Worm (Caenorhabditis elegans) whole organism, L4 larva: ENCODE measurements around the gene B0524.3.

Experiments used
- D1046.2 ChIP-seq: fragments of 200-800 bp; sonication (Bioruptor generic); IDR thresholded peaks from 2 replicates; pipeline ENCODE4 v1.3.6; 2022; ENCODE audit warnings: missing genetic modification characterization, missing compliant biosample characterization
- F44E2.7 ChIP-seq: fragments of 200-800 bp; sonication (Bioruptor generic); IDR thresholded peaks from 2 replicates; pipeline ENCODE4 v2.1.2; 2022; ENCODE audit warnings: missing genetic modification characterization, missing compliant biosample characterization
- R02D3.7 ChIP-seq: fragments of 150-350 bp; sonication (generic microtip); optimal IDR thresholded peaks from 3 replicates; lab custom pipeline; 2014; ENCODE audit warnings: missing biosample characterization, missing genetic modification characterization
- T20F7.1 ChIP-seq: fragments of 200-800 bp; sonication (Bioruptor generic); optimal IDR thresholded peaks from 2 replicates; lab custom pipeline; 2018; ENCODE audit warnings: mild to moderate bottlenecking, missing genetic modification characterization, missing compliant biosample characterization
- T26A8.4 ChIP-seq: fragments of 200-800 bp; sonication (Bioruptor generic); IDR thresholded peaks from 2 replicates; pipeline ENCODE4 v1.3.6; 2022; ENCODE audit warnings: missing genetic modification characterization, missing compliant biosample characterization
- Y75B8A.6 ChIP-seq: fragments of 200-800 bp; sonication (Bioruptor generic); IDR thresholded peaks from 2 replicates; pipeline ENCODE4 v1.3.6; 2022; ENCODE audit warnings: missing genetic modification reagents, missing genetic modification characterization, missing compliant biosample characterization
- ZK546.5 ChIP-seq, 2 experiments: sonication (generic microtip); optimal IDR thresholded peaks; 2 replicates each; lab custom pipeline; 2017; ENCODE audit warnings: missing biosample characterization in 2 of 2, missing genetic modification characterization in 2 of 2
- aha-1 ChIP-seq: fragments of 150-350 bp; peaks from one replicate; lab custom pipeline; 2014; ENCODE audit warnings: missing biosample characterization, missing genetic modification characterization
- ama-1 ChIP-seq: fragments of 150-350 bp; optimal IDR thresholded peaks from 2 replicates; lab custom pipeline; 2014; ENCODE audit warnings: inconsistent platforms, mixed read lengths
- attf-4 ChIP-seq: sonication (generic microtip); optimal IDR thresholded peaks from 3 replicates; lab custom pipeline; 2017; ENCODE audit warnings: missing biosample characterization, missing genetic modification characterization
- ceh-28 ChIP-seq: fragments of 150-350 bp; optimal IDR thresholded peaks from 2 replicates; lab custom pipeline; 2014; ENCODE audit warnings: missing biosample characterization, missing genetic modification reagents, missing genetic modification characterization
- ceh-44 ChIP-seq: fragments of 200-800 bp; sonication (Bioruptor generic); IDR thresholded peaks from 2 replicates; pipeline ENCODE4 v1.3.6; 2022; ENCODE audit warnings: missing genetic modification reagents, missing genetic modification characterization, missing compliant biosample characterization
- ceh-62 ChIP-seq: sonication (generic microtip); optimal IDR thresholded peaks from 2 replicates; lab custom pipeline; 2017; ENCODE audit warnings: missing biosample characterization, missing genetic modification characterization
- ces-1 ChIP-seq: fragments of 150-350 bp; sonication (generic microtip); optimal IDR thresholded peaks from 4 replicates; lab custom pipeline; 2014; ENCODE audit warnings: missing biosample characterization, missing genetic modification reagents, missing genetic modification characterization
- cey-2 ChIP-seq: sonication (generic microtip); optimal IDR thresholded peaks from 3 replicates; lab custom pipeline; 2017; ENCODE audit warnings: missing genetic modification characterization, mild to moderate bottlenecking, missing compliant biosample characterization, antibody characterized with exemption, borderline replicate concordance; ENCODE audit not compliant: insufficient read depth
- ctbp-1 ChIP-seq: fragments of 200-800 bp; sonication (Bioruptor generic); IDR thresholded peaks from 2 replicates; pipeline ENCODE4 v1.3.6; 2022; ENCODE audit warnings: missing genetic modification reagents, missing genetic modification characterization, missing compliant biosample characterization
- daf-19 ChIP-seq: fragments of 200-800 bp; sonication (Bioruptor generic); conservative IDR thresholded peaks from 2 replicates; pipeline ENCODE4 v1.3.6; 2022; ENCODE audit warnings: missing genetic modification characterization, missing compliant biosample characterization
- dmd-6 ChIP-seq: fragments of 200-800 bp; sonication (Bioruptor generic); IDR thresholded peaks from 2 replicates; pipeline ENCODE4 v1.3.6; 2022; ENCODE audit warnings: missing genetic modification reagents, missing genetic modification characterization, missing compliant biosample characterization
- dmd-9 ChIP-seq: fragments of 200-800 bp; sonication (Bioruptor generic); IDR thresholded peaks from 2 replicates; pipeline ENCODE4 v1.3.6; 2022; ENCODE audit warnings: missing genetic modification reagents, missing genetic modification characterization, missing compliant biosample characterization
- duxl-1 ChIP-seq: sonication (generic microtip); optimal IDR thresholded peaks from 2 replicates; lab custom pipeline; 2016; ENCODE audit warnings: mild to moderate bottlenecking, missing genetic modification characterization, moderate library complexity, missing compliant biosample characterization; ENCODE audit not compliant: poor library complexity
- egl-27 ChIP-seq: sonication (generic microtip); optimal IDR thresholded peaks from 3 replicates; lab custom pipeline; 2017; ENCODE audit warnings: missing biosample characterization, missing genetic modification reagents, missing genetic modification characterization
- gei-8 ChIP-seq: fragments of 200-800 bp; sonication (Bioruptor generic); optimal IDR thresholded peaks from 2 replicates; lab custom pipeline; 2018; ENCODE audit warnings: mild to moderate bottlenecking, missing genetic modification characterization, missing compliant biosample characterization
- hif-1 ChIP-seq, 2 experiments: sonication (generic microtip); optimal IDR thresholded peaks; 2 replicates each; lab custom pipeline; 2016 to 2017; ENCODE audit warnings: missing compliant biosample characterization in 2 of 2, missing genetic modification characterization in 2 of 2, missing genetic modification reagents in 2 of 2, missing genotype in 2 of 2, mild to moderate bottlenecking in 1 of 2
- hmg-1.1 ChIP-seq: fragments of 200-800 bp; sonication (Bioruptor generic); IDR thresholded peaks from 2 replicates; pipeline ENCODE4 v1.3.6; 2022; ENCODE audit warnings: missing genetic modification reagents, missing genetic modification characterization, missing compliant biosample characterization
- jun-1 ChIP-seq: fragments of 150-350 bp; optimal IDR thresholded peaks from 2 replicates; lab custom pipeline; 2014; ENCODE audit warnings: missing biosample characterization, missing genetic modification reagents, missing genetic modification characterization
- lin-29 ChIP-seq: fragments of 200-800 bp; sonication (Bioruptor generic); IDR thresholded peaks from 2 replicates; pipeline ENCODE4 v1.3.6; 2022; ENCODE audit warnings: missing genetic modification reagents, missing genetic modification characterization, missing compliant biosample characterization
- lin-38 ChIP-seq: fragments of 200-800 bp; sonication (Bioruptor generic); IDR thresholded peaks from 2 replicates; pipeline ENCODE4 v1.3.6; 2022; ENCODE audit warnings: missing genetic modification reagents, missing genetic modification characterization, missing compliant biosample characterization
- lin-39 ChIP-seq: fragments of 150-350 bp; optimal IDR thresholded peaks from 2 replicates; lab custom pipeline; 2014; ENCODE audit warnings: missing biosample characterization, missing genetic modification reagents, missing genetic modification characterization
- lir-3 ChIP-seq: sonication (generic microtip); optimal IDR thresholded peaks from 2 replicates; lab custom pipeline; 2016; ENCODE audit warnings: mild to moderate bottlenecking, missing genetic modification characterization, missing compliant biosample characterization
- mdl-1 ChIP-seq, 2 experiments: fragments of 150-350 bp in 1 of 2; sonication (generic microtip) in 1 of 2; optimal IDR thresholded peaks; 2 replicates each; lab custom pipeline; 2014 to 2017; ENCODE audit warnings: missing biosample characterization in 2 of 2, missing genetic modification characterization in 2 of 2
- mep-1 ChIP-seq: fragments of 150-350 bp; sonication (generic microtip); optimal IDR thresholded peaks from 3 replicates; lab custom pipeline; 2014; ENCODE audit warnings: missing biosample characterization, missing genetic modification characterization
- mes-2 ChIP-seq: sonication (generic microtip); optimal IDR thresholded peaks from 2 replicates; lab custom pipeline; 2016; ENCODE audit warnings: missing genotype, mild to moderate bottlenecking, missing genetic modification characterization, missing compliant biosample characterization; ENCODE audit not compliant: poor library complexity, severe bottlenecking
- mxl-2 ChIP-seq: fragments of 200-800 bp; sonication (Bioruptor generic); conservative IDR thresholded peaks from 2 replicates; pipeline ENCODE4 v1.3.6; 2022; ENCODE audit warnings: missing genetic modification reagents, missing genetic modification characterization, missing compliant biosample characterization
- mxl-3 ChIP-seq: fragments of 200-800 bp; sonication (Bioruptor generic); optimal IDR thresholded peaks from 2 replicates; lab custom pipeline; 2018; ENCODE audit warnings: mild to moderate bottlenecking, missing genetic modification characterization, missing compliant biosample characterization
- nhr-10 ChIP-seq: fragments of 150-350 bp; optimal IDR thresholded peaks from 2 replicates; lab custom pipeline; 2014; ENCODE audit warnings: missing biosample characterization, missing genetic modification characterization
- nhr-102 ChIP-seq: sonication (generic microtip); optimal IDR thresholded peaks from 2 replicates; lab custom pipeline; 2016; ENCODE audit warnings: mild to moderate bottlenecking, missing genetic modification characterization, moderate library complexity, missing compliant biosample characterization
- nhr-11 ChIP-seq: fragments of 150-350 bp; optimal IDR thresholded peaks from 2 replicates; lab custom pipeline; 2014; ENCODE audit warnings: missing biosample characterization, missing genetic modification characterization
- nhr-25 ChIP-seq: sonication (generic microtip); optimal IDR thresholded peaks from 2 replicates; lab custom pipeline; 2017; ENCODE audit warnings: missing genetic modification characterization, mild to moderate bottlenecking, missing compliant biosample characterization, antibody characterized with exemption, moderate library complexity, borderline replicate concordance; ENCODE audit not compliant: insufficient read depth
- nhr-76 ChIP-seq: fragments of 150-350 bp; optimal IDR thresholded peaks from 2 replicates; lab custom pipeline; 2014; ENCODE audit warnings: missing biosample characterization, missing genetic modification characterization
- pha-4 ChIP-seq, 2 experiments: fragments of 150-350 bp in 1 of 2; fragments of 200-800 bp in 1 of 2; sonication (Bioruptor generic) in 1 of 2; IDR thresholded peaks in 1 of 2; optimal IDR thresholded peaks in 1 of 2; 2 replicates each; pipeline versions ENCODE4 v1.3.6 to Lab custom; 2014 to 2022; ENCODE audit warnings: missing genetic modification characterization in 2 of 2, missing genetic modification reagents in 2 of 2, missing biosample characterization in 1 of 2, missing compliant biosample characterization in 1 of 2
- php-3 ChIP-seq: fragments of 200-800 bp; sonication (Bioruptor generic); IDR thresholded peaks from 2 replicates; pipeline ENCODE4 v1.3.6; 2022; ENCODE audit warnings: missing genetic modification reagents, missing genetic modification characterization, missing compliant biosample characterization
- pqm-1 ChIP-seq: sonication (generic microtip); optimal IDR thresholded peaks from 2 replicates; lab custom pipeline; 2017; ENCODE audit warnings: missing biosample characterization, missing genetic modification characterization
- rbr-2 ChIP-seq: sonication (generic microtip); optimal IDR thresholded peaks from 2 replicates; lab custom pipeline; 2016; ENCODE audit warnings: missing genotype, missing genetic modification characterization, missing compliant biosample characterization
- saeg-2 ChIP-seq: fragments of 200-800 bp; sonication (Bioruptor generic); IDR thresholded peaks from 2 replicates; pipeline ENCODE4 v1.3.6; 2022; ENCODE audit warnings: missing genetic modification reagents, missing genetic modification characterization, missing compliant biosample characterization
- sdz-12 ChIP-seq: fragments of 200-800 bp; sonication (Bioruptor generic); optimal IDR thresholded peaks from 2 replicates; lab custom pipeline; 2018; ENCODE audit warnings: mild to moderate bottlenecking, missing genetic modification characterization, missing compliant biosample characterization
- snpc-1.2 ChIP-seq: fragments of 200-800 bp; sonication (Bioruptor generic); IDR thresholded peaks from 2 replicates; pipeline ENCODE4 v1.3.6; 2022; ENCODE audit warnings: missing genetic modification reagents, missing genetic modification characterization, missing compliant biosample characterization
- spr-3 ChIP-seq: fragments of 200-800 bp; sonication (Bioruptor generic); optimal IDR thresholded peaks from 2 replicates; lab custom pipeline; 2018; ENCODE audit warnings: mild to moderate bottlenecking, missing genetic modification characterization, missing compliant biosample characterization
- tag-97 ChIP-seq: fragments of 200-800 bp; sonication (Bioruptor generic); IDR thresholded peaks from 2 replicates; pipeline ENCODE4 v1.3.6; 2022; ENCODE audit warnings: missing genetic modification characterization, missing compliant biosample characterization
- unc-39 ChIP-seq: sonication (generic microtip); optimal IDR thresholded peaks from 2 replicates; lab custom pipeline; 2017; ENCODE audit warnings: missing biosample characterization, missing genetic modification characterization
- zip-11 ChIP-seq: fragments of 200-800 bp; sonication (Bioruptor generic); IDR thresholded peaks from 2 replicates; pipeline ENCODE4 v1.3.6; 2022; ENCODE audit warnings: missing genetic modification characterization, missing compliant biosample characterization

The B0524.3 gene

DNA sequence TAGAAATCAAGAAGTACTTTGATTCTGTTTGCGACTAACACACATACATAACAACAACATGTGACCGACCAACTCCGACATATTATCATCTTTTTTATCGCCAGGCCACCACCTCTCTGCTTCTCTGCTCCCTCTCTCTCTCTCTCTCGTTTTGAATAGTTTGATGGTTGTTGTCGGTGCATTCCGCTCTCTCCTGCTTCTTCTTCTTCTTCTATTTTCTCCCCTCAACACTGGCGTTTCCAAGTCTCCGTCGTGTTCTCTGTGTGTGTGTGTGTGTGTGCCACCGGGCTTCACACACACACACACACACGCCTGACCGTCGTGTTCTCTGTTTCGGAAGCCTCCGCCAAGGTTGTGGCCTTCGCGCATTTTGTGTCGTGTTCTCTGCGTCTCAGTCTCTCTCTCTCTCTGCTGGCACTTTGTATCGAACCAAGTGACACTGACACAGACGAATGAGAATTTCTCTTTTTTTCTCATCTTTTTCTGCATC is 37.6 kb downstream of the B0524.3 start:
- TF ChIP-seq ctbp-1 = peak; percentile 96
- peak; percentile 89 for TF ChIP-seq nhr-76 (tag; lab: Kevin White, UChicago)
- no peak for TF ChIP-seq zip-11 (GFP tag; lab: Robert Waterston, UW)
- TF ChIP-seq lir-3 (tag; lab: Kevin White, UChicago) = peak; percentile 50
- no peak for TF ChIP-seq R02D3.7 (tag; lab: Kevin White, UChicago)
- TF ChIP-seq tag-97 (GFP tag; lab: Robert Waterston, UW) = no peak
- TF ChIP-seq nhr-102 = peak; percentile 97
- TF ChIP-seq D1046.2 (GFP tag; lab: Robert Waterston, UW) = no peak
- TF ChIP-seq nhr-10 (tag; lab: Kevin White, UChicago) = peak; percentile 88
- no peak for TF ChIP-seq ama-1
- TF ChIP-seq ZK546.5 (tag; optimal IDR thresholded peaks at IDR 0.05; lab: Kevin White, UChicago) = no peak
- TF ChIP-seq egl-27 (tag; lab: Kevin White, UChicago) = peak; percentile 99
- TF ChIP-seq rbr-2 = peak; percentile 96
- peak; percentile 73 for TF ChIP-seq duxl-1 (tag; lab: Kevin White, UChicago)
- peak; percentile 100 for TF ChIP-seq aha-1 (tag; lab: Kevin White, UChicago)
- TF ChIP-seq lin-39 (tag; lab: Kevin White, UChicago) = no peak
- peak; percentile 95 for TF ChIP-seq mxl-3 (GFP tag; lab: Kevin White, UChicago)
- TF ChIP-seq pqm-1 (tag; lab: Kevin White, UChicago) = peak; percentile 71
- peak; percentile 100 for TF ChIP-seq dmd-6 (GFP tag; lab: Robert Waterston, UW)
- TF ChIP-seq saeg-2 (GFP tag; lab: Robert Waterston, UW) = peak; percentile 97
- TF ChIP-seq hif-1 (tag; optimal IDR thresholded peaks at IDR 0.05; lab: Kevin White, UChicago) = peak; percentile 69 to 89
- no peak for TF ChIP-seq ceh-44 (GFP tag; lab: Robert Waterston, UW)
- peak; percentile 95 for TF ChIP-seq cey-2 (tag; lab: Kevin White, UChicago)
- TF ChIP-seq ces-1 (GFP tag; lab: Kevin White, UChicago) = no peak
- no peak for TF ChIP-seq attf-4 (tag; lab: Kevin White, UChicago)
- peak; percentile 22; the same call in 1 of the 2 replicates for TF ChIP-seq Y75B8A.6 (GFP tag; lab: Robert Waterston, UW)
- TF ChIP-seq ceh-62 = no peak
- TF ChIP-seq spr-3 (GFP tag; lab: Kevin White, UChicago) = peak; percentile 80
- TF ChIP-seq php-3 (GFP tag; lab: Robert Waterston, UW) = peak; percentile 94
- peak; percentile 99 for TF ChIP-seq gei-8 (GFP tag; lab: Kevin White, UChicago)
- TF ChIP-seq lin-29 (GFP tag; lab: Robert Waterston, UW) = peak; percentile 87
- peak; percentile 89 for TF ChIP-seq T20F7.1 (GFP tag; lab: Kevin White, UChicago)
- TF ChIP-seq pha-4 (GFP tag; IDR thresholded peaks at IDR 0.05; lab: Robert Waterston, UW) = peak; percentile 97
- TF ChIP-seq pha-4 (tag; optimal IDR thresholded peaks at IDR 0.05; lab: Kevin White, UChicago) = peak; percentile 71
- TF ChIP-seq daf-19 (GFP tag; lab: Robert Waterston, UW) = no peak
- TF ChIP-seq jun-1 (tag; lab: Kevin White, UChicago) = peak; percentile 93
- no peak for TF ChIP-seq F44E2.7 (GFP tag; lab: Robert Waterston, UW)
- peak; percentile 89 for TF ChIP-seq T26A8.4
- no peak for TF ChIP-seq sdz-12 (GFP tag; lab: Kevin White, UChicago)
- 0 out of 2 replicates have a peak, but pooled peaks have one; percentile 56 for TF ChIP-seq dmd-9 (GFP tag; lab: Robert Waterston, UW)
- TF ChIP-seq ceh-28 = peak; percentile 56
- TF ChIP-seq nhr-11 (tag; lab: Kevin White, UChicago) = peak; percentile 93
- TF ChIP-seq hmg-1.1 (GFP tag; lab: Robert Waterston, UW) = peak; percentile 96
- TF ChIP-seq snpc-1.2 (GFP tag; lab: Robert Waterston, UW) = no peak
- TF ChIP-seq mep-1 (tag; lab: Kevin White, UChicago) = peak; percentile 97
- TF ChIP-seq nhr-25 (tag; lab: Kevin White, UChicago) = peak; percentile 97
- TF ChIP-seq mes-2 (tag; lab: Kevin White, UChicago) = peak; percentile 73
- peak; percentile 73; the same call in 1 of the 2 replicates for TF ChIP-seq lin-38 (GFP tag; lab: Robert Waterston, UW)
- TF ChIP-seq unc-39 (tag; lab: Kevin White, UChicago) = no peak
- TF ChIP-seq mxl-2 (GFP tag; lab: Robert Waterston, UW) = peak; percentile 64; the same call in 1 of the 2 replicates
- TF ChIP-seq mdl-1 (tag; optimal IDR thresholded peaks at IDR 0.05; lab: Kevin White, UChicago) = peak; percentile 97 to 98
